Worm (Caenorhabditis elegans): Measurements from ENCODE around the gene mltn-10.

Gene mltn-10

ce11 chrII:14622758-14623157, at the start of gene mltn-10:
TSS of gene mltn-10 (plus strand) at chrII:14623058.
- TF ChIP-seq unc-39 (tag; optimal IDR thresholded peaks at IDR 0.05) = no peak
- no peak for TF ChIP-seq nhr-28 (tag; optimal IDR thresholded peaks at IDR 0.05)
- no peak for TF ChIP-seq ham-2 (GFP tag; optimal IDR thresholded peaks at IDR 0.05)
- TF ChIP-seq mls-2 (tag; optimal IDR thresholded peaks at IDR 0.05) = no peak
- TF ChIP-seq bed-3 (GFP tag; optimal IDR thresholded peaks at IDR 0.05) = no peak
- no peak for TF ChIP-seq M03D4.4 (tag; optimal IDR thresholded peaks at IDR 0.05)
- no peak for TF ChIP-seq unc-62 (GFP tag; optimal IDR thresholded peaks at IDR 0.05)
- TF ChIP-seq nhr-2 (tag; optimal IDR thresholded peaks at IDR 0.05) = no peak
- no peak for TF ChIP-seq sptf-1 (tag; optimal IDR thresholded peaks at IDR 0.05)
- no peak for TF ChIP-seq nhr-12 (tag; optimal IDR thresholded peaks at IDR 0.05)
- TF ChIP-seq unc-120 (tag; optimal IDR thresholded peaks at IDR 0.05; ENCODE audit: poor library complexity, severe bottlenecking) = no peak
- TF ChIP-seq ceh-39 (tag; optimal IDR thresholded peaks at IDR 0.05) = no peak
- TF ChIP-seq mab-5 (tag; optimal IDR thresholded peaks at IDR 0.05) = no peak
- no peak for TF ChIP-seq lsy-2 (tag; optimal IDR thresholded peaks at IDR 0.05)
- no peak for TF ChIP-seq blmp-1 (tag; optimal IDR thresholded peaks at IDR 0.05)

DNA sequence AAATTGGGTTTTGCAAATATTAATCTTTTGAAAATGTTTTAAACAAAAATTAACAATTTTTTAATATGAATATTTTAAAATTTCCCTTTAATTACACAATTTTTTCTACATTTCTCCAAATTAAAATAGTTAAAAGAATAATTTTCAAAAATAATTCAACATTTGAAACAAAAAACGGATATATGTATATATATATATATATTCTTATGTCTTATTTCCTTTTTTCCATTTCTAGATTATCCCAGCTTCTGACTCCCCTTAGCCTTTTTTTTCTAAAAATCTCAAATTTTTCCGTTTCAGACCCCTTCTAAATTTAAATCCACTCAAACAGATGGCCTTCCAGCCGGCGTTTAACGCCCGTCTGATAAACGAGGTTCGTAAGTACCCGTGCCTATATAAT, 49.5 kb upstream of the mltn-10 start, which contains the start of gene madf-5:
Gene madf-5 (plus strand): TSS at position 301 of the 400 bp plus-strand sequence.
- no peak for TF ChIP-seq mls-2 (tag; optimal IDR thresholded peaks at IDR 0.05)
- no peak for TF ChIP-seq mep-1 (tag; optimal IDR thresholded peaks at IDR 0.05)
- no peak for TF ChIP-seq ces-1 (GFP tag; optimal IDR thresholded peaks at IDR 0.05)
- TF ChIP-seq nhr-237 (tag; optimal IDR thresholded peaks at IDR 0.05) = no peak
- no peak for TF ChIP-seq sem-2 (GFP tag; optimal IDR thresholded peaks at IDR 0.05)
- TF ChIP-seq mab-5 (tag; optimal IDR thresholded peaks at IDR 0.05) = no peak
- no peak for TF ChIP-seq hlh-1 (tag; optimal IDR thresholded peaks at IDR 0.05)
- TF ChIP-seq cnd-1 (tag; optimal IDR thresholded peaks at IDR 0.05) = no peak
- no peak for TF ChIP-seq ceh-39 (tag; optimal IDR thresholded peaks at IDR 0.05)
- TF ChIP-seq zip-8 (tag; optimal IDR thresholded peaks at IDR 0.05) = no peak
- TF ChIP-seq snpc-4 (tag; optimal IDR thresholded peaks at IDR 0.05) = no peak
- TF ChIP-seq nhr-76 (tag; optimal IDR thresholded peaks at IDR 0.05) = no peak
- no peak for TF ChIP-seq M03D4.4 (tag; optimal IDR thresholded peaks at IDR 0.05)
- TF ChIP-seq nhr-12 (tag; optimal IDR thresholded peaks at IDR 0.05) = no peak
- TF ChIP-seq unc-62 (GFP tag; optimal IDR thresholded peaks at IDR 0.05) = no peak
- no peak for TF ChIP-seq tbx-8 (GFP tag; optimal IDR thresholded peaks at IDR 0.05)
- TF ChIP-seq drap-1 (GFP tag; optimal IDR thresholded peaks at IDR 0.05) = no peak
- no peak for TF ChIP-seq bed-3 (GFP tag; optimal IDR thresholded peaks at IDR 0.05)
- no peak for TF ChIP-seq pha-4 (tag; optimal IDR thresholded peaks at IDR 0.05)
- no peak for TF ChIP-seq elt-3 (tag; optimal IDR thresholded peaks at IDR 0.05)

ce11 chrII:14574790-14575189, 48.1 kb upstream of the mltn-10 start:
- no peak for TF ChIP-seq mls-2 (tag; optimal IDR thresholded peaks at IDR 0.05)
- no peak for TF ChIP-seq M03D4.4 (tag; optimal IDR thresholded peaks at IDR 0.05)
- no peak for TF ChIP-seq sem-2 (GFP tag; optimal IDR thresholded peaks at IDR 0.05)
- no peak for TF ChIP-seq nhr-76 (tag; optimal IDR thresholded peaks at IDR 0.05)
- no peak for TF ChIP-seq ham-2 (GFP tag; optimal IDR thresholded peaks at IDR 0.05)
- TF ChIP-seq ceh-43 (GFP tag; optimal IDR thresholded peaks at IDR 0.05) = no peak
- TF ChIP-seq lin-13 (tag; optimal IDR thresholded peaks at IDR 0.05) = no peak
- no peak for TF ChIP-seq pha-4 (tag; optimal IDR thresholded peaks at IDR 0.05)
- no peak for TF ChIP-seq nhr-2 (tag; optimal IDR thresholded peaks at IDR 0.05)
- no peak for TF ChIP-seq ces-1 (GFP tag; optimal IDR thresholded peaks at IDR 0.05)
- TF ChIP-seq elt-1 (tag; optimal IDR thresholded peaks at IDR 0.05; ENCODE audit: borderline replicate concordance, insufficient read depth) = no peak
- TF ChIP-seq unc-120 (tag; optimal IDR thresholded peaks at IDR 0.05; ENCODE audit: poor library complexity, severe bottlenecking) = no peak
- no peak for TF ChIP-seq lsy-2 (tag; optimal IDR thresholded peaks at IDR 0.05)
- TF ChIP-seq nhr-28 (tag; optimal IDR thresholded peaks at IDR 0.05) = no peak
- no peak for TF ChIP-seq sptf-1 (tag; optimal IDR thresholded peaks at IDR 0.05)
- TF ChIP-seq nhr-237 (tag; optimal IDR thresholded peaks at IDR 0.05) = no peak
- TF ChIP-seq lin-32 (GFP tag; optimal IDR thresholded peaks at IDR 0.05) = no peak

DNA sequence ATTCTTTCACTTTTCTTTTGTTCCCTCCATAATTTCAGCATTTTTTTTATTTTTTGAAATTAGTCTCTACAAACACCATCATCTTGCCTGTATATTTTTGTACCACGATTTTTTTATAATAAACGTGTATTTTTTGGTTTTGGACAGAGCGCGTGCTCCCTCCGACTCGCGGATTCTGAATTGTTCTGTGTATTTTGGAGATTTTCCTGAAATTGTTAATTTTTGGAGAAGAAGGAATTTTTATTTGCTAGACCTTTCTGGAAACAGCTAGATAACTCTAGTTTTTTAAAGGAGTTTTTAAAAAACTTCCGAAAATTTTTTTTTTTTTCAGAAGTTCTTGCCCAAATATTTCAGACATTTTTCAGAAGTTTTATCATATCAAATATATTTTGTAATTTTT, 46.4 kb upstream of the mltn-10 start, which contains the start of gene C01G12.13:
Gene C01G12.13 (plus strand): TSS at position 301 of the 400 bp plus-strand sequence.
- no peak for TF ChIP-seq unc-62 (GFP tag; optimal IDR thresholded peaks at IDR 0.05)
- no peak for TF ChIP-seq nhr-2 (tag; optimal IDR thresholded peaks at IDR 0.05)
- TF ChIP-seq zip-8 (tag; optimal IDR thresholded peaks at IDR 0.05) = no peak
- TF ChIP-seq unc-39 (tag; optimal IDR thresholded peaks at IDR 0.05) = no peak
- no peak for TF ChIP-seq snpc-4 (tag; optimal IDR thresholded peaks at IDR 0.05)

DNA sequence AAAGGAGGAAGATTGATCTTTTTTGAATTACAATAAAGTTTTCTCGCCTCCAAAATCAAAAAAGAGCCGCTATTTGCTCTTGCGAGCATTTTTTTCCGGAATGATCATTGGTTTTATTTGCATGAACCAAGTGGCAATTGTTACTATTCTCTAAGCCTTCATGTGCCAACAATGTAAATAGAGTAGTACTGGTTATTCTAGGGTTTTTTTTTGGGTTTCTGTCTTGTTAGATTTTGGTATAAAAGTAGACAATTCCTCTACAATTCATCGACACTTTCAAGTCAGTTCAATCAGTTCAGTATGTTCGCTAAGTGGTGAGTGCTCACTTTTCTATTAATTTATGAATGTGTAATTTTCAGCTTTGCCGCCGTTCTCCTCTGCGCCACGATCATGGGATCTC, 44.8 kb upstream of the mltn-10 start, which contains the start of gene nspb-7:
Gene nspb-7 (plus strand): TSS at position 301 of the 400 bp plus-strand sequence.
- no peak for TF ChIP-seq pha-4 (tag; optimal IDR thresholded peaks at IDR 0.05)
- TF ChIP-seq nhr-237 (tag; optimal IDR thresholded peaks at IDR 0.05) = no peak
- no peak for TF ChIP-seq sptf-1 (tag; optimal IDR thresholded peaks at IDR 0.05)
- no peak for TF ChIP-seq lin-32 (GFP tag; optimal IDR thresholded peaks at IDR 0.05)
- no peak for TF ChIP-seq mep-1 (tag; optimal IDR thresholded peaks at IDR 0.05)
- no peak for TF ChIP-seq mab-5 (tag; optimal IDR thresholded peaks at IDR 0.05)
- no peak for TF ChIP-seq cnd-1 (tag; optimal IDR thresholded peaks at IDR 0.05)
- TF ChIP-seq flh-1 (GFP tag; optimal IDR thresholded peaks at IDR 0.05) = no peak
- TF ChIP-seq bed-3 (GFP tag; optimal IDR thresholded peaks at IDR 0.05) = no peak

Measured in whole organism, mixed stage, embryonic.